Worm (Caenorhabditis elegans) whole organism, L1 larva: ENCODE results near the gene T08B6.1.

Experiments used
- C16A3.4 ChIP-seq: fragments of 150-350 bp; optimal IDR thresholded peaks from 2 replicates; lab custom pipeline; 2014; ENCODE audit warnings: missing biosample characterization, missing genetic modification characterization
- F16B12.6 ChIP-seq: fragments of 150-350 bp; optimal IDR thresholded peaks from 2 replicates; lab custom pipeline; 2014; ENCODE audit warnings: missing biosample characterization, missing genetic modification characterization
- Y116A8C.19 ChIP-seq: sonication (generic microtip); optimal IDR thresholded peaks from 2 replicates; lab custom pipeline; 2016; ENCODE audit warnings: missing compliant biosample characterization, missing genetic modification characterization, borderline replicate concordance
- alr-1 ChIP-seq: fragments of 200-800 bp; sonication (Bioruptor generic); optimal IDR thresholded peaks from 2 replicates; lab custom pipeline; 2018; ENCODE audit warnings: borderline replicate concordance, mild to moderate bottlenecking, missing genetic modification characterization, missing compliant biosample characterization
- ceh-82 ChIP-seq, 3 experiments: fragments of 150-350 bp in 1 of 3; sonication (generic microtip) in 2 of 3; optimal IDR thresholded peaks; 2 replicates each; lab custom pipeline; 2014 to 2017; ENCODE audit warnings: missing biosample characterization in 3 of 3, missing genetic modification characterization in 3 of 3
- ceh-88 ChIP-seq: fragments of 200-800 bp; sonication (Bioruptor generic); IDR thresholded peaks from 2 replicates; pipeline ENCODE4 v1.3.6; 2022; ENCODE audit warnings: missing genetic modification characterization, missing compliant biosample characterization
- dpl-1 ChIP-seq, 3 experiments: fragments of 150-350 bp in 2 of 3; sonication (generic microtip) in 1 of 3; optimal IDR thresholded peaks; 2 replicates each; lab custom pipeline; 2014 to 2017; ENCODE audit warnings: missing biosample characterization in 3 of 3, missing genetic modification characterization in 3 of 3, missing genetic modification reagents in 3 of 3
- efl-1 ChIP-seq, 4 experiments: fragments of 150-350 bp; optimal IDR thresholded peaks in 3 of 4; peaks in 1 of 4; 1 replicate in 1 of 4; 2 replicates in 3 of 4; lab custom pipeline; 2014; ENCODE audit warnings: missing biosample characterization in 2 of 4, missing genetic modification characterization in 2 of 4, missing genetic modification reagents in 2 of 4
- efl-3 ChIP-seq: fragments of 200-800 bp; sonication (Bioruptor generic); optimal IDR thresholded peaks from 2 replicates; lab custom pipeline; 2018; ENCODE audit warnings: mild to moderate bottlenecking, missing genetic modification characterization, missing compliant biosample characterization
- egl-27 ChIP-seq, 2 experiments: fragments of 150-350 bp in 1 of 2; sonication (generic microtip); optimal IDR thresholded peaks; 3 replicates each; lab custom pipeline; 2017 to 2018; ENCODE audit warnings: missing biosample characterization in 2 of 2, missing genetic modification characterization in 2 of 2, missing genetic modification reagents in 2 of 2
- elt-3 ChIP-seq, 6 experiments: fragments of 150-350 bp in 1 of 6; sonication (generic microtip); optimal IDR thresholded peaks; 2 replicates each; lab custom pipeline; 2017 to 2018; ENCODE audit warnings: missing biosample characterization in 6 of 6, missing genetic modification characterization in 6 of 6, inconsistent platforms in 1 of 6
- grh-1 ChIP-seq: fragments of 200-800 bp; sonication (Bioruptor generic); IDR thresholded peaks from 2 replicates; pipeline ENCODE4 v1.3.6; 2022; ENCODE audit warnings: missing genetic modification reagents, missing genetic modification characterization, missing compliant biosample characterization
- hlh-17 ChIP-seq: fragments of 200-800 bp; sonication (Bioruptor generic); optimal IDR thresholded peaks from 2 replicates; lab custom pipeline; 2018; ENCODE audit warnings: missing genetic modification characterization, mild to moderate bottlenecking, missing compliant biosample characterization, moderate library complexity, borderline replicate concordance
- hpl-2 ChIP-seq: fragments of 150-350 bp; optimal IDR thresholded peaks from 2 replicates; lab custom pipeline; 2014; ENCODE audit warnings: missing biosample characterization, missing genetic modification reagents, missing genetic modification characterization
- jun-1 ChIP-seq: fragments of 150-350 bp; optimal IDR thresholded peaks from 2 replicates; lab custom pipeline; 2014; ENCODE audit warnings: missing biosample characterization, missing genetic modification reagents, missing genetic modification characterization
- lin-13 ChIP-seq: fragments of 150-350 bp; optimal IDR thresholded peaks from 2 replicates; lab custom pipeline; 2014; ENCODE audit warnings: missing biosample characterization, missing genetic modification reagents, missing genetic modification characterization
- lin-14 ChIP-seq: fragments of 200-800 bp; sonication (Bioruptor generic); optimal IDR thresholded peaks from 2 replicates; lab custom pipeline; 2018; ENCODE audit warnings: mild to moderate bottlenecking, missing genetic modification characterization, moderate library complexity, missing compliant biosample characterization
- lin-35 ChIP-seq, 2 experiments: fragments of 150-350 bp; optimal IDR thresholded peaks; 2 replicates each; lab custom pipeline; 2014; ENCODE audit warnings: missing biosample characterization in 2 of 2, missing genetic modification characterization in 2 of 2, missing genetic modification reagents in 2 of 2
- lir-3 ChIP-seq: sonication (generic microtip); optimal IDR thresholded peaks from 2 replicates; lab custom pipeline; 2016; ENCODE audit warnings: mild to moderate bottlenecking, missing genetic modification characterization, moderate library complexity, missing compliant biosample characterization; ENCODE audit not compliant: poor library complexity
- lsy-2 ChIP-seq, 2 experiments: fragments of 150-350 bp; optimal IDR thresholded peaks; 2 replicates each; lab custom pipeline; 2014; ENCODE audit warnings: missing biosample characterization in 2 of 2, missing genetic modification characterization in 2 of 2
- mab-9 ChIP-seq: fragments of 200-800 bp; sonication (Bioruptor generic); IDR thresholded peaks from 2 replicates; pipeline ENCODE4 v1.3.6; 2022; ENCODE audit warnings: missing genetic modification reagents, missing genetic modification characterization, missing compliant biosample characterization
- mef-2 ChIP-seq: fragments of 150-350 bp; optimal IDR thresholded peaks from 2 replicates; lab custom pipeline; 2014; ENCODE audit warnings: missing biosample characterization, missing genetic modification characterization
- mep-1 ChIP-seq: fragments of 150-350 bp; optimal IDR thresholded peaks from 2 replicates; lab custom pipeline; 2014; ENCODE audit warnings: missing biosample characterization, missing genetic modification characterization
- nhr-11 ChIP-seq: fragments of 150-350 bp; optimal IDR thresholded peaks from 2 replicates; lab custom pipeline; 2014; ENCODE audit warnings: missing biosample characterization, missing genetic modification characterization
- nhr-237 ChIP-seq: fragments of 150-350 bp; optimal IDR thresholded peaks from 2 replicates; lab custom pipeline; 2014; ENCODE audit warnings: missing biosample characterization, missing genetic modification characterization
- nhr-28 ChIP-seq: fragments of 150-350 bp; optimal IDR thresholded peaks from 2 replicates; lab custom pipeline; 2014; ENCODE audit warnings: missing biosample characterization, missing genetic modification characterization
- nhr-47 ChIP-seq: sonication (generic microtip); optimal IDR thresholded peaks from 2 replicates; lab custom pipeline; 2016; ENCODE audit warnings: mild to moderate bottlenecking, missing genetic modification characterization, moderate library complexity, missing compliant biosample characterization
- nhr-71 ChIP-seq: sonication (generic microtip); optimal IDR thresholded peaks from 2 replicates; lab custom pipeline; 2016; ENCODE audit warnings: mild to moderate bottlenecking, missing genetic modification characterization, moderate library complexity, missing compliant biosample characterization
- nhr-77 ChIP-seq: fragments of 150-350 bp; optimal IDR thresholded peaks from 2 replicates; lab custom pipeline; 2014; ENCODE audit warnings: missing biosample characterization, missing genetic modification characterization
- pax-3 ChIP-seq: fragments of 200-800 bp; sonication (Bioruptor generic); optimal IDR thresholded peaks from 2 replicates; lab custom pipeline; 2018; ENCODE audit warnings: mild to moderate bottlenecking, missing genetic modification characterization, moderate library complexity, missing compliant biosample characterization
- snpc-4 ChIP-seq: fragments of 150-350 bp; optimal IDR thresholded peaks from 2 replicates; lab custom pipeline; 2014; ENCODE audit warnings: missing biosample characterization, missing genetic modification characterization
- snu-23 ChIP-seq: sonication (generic microtip); optimal IDR thresholded peaks from 2 replicates; lab custom pipeline; 2016; ENCODE audit warnings: missing genetic modification characterization, missing compliant biosample characterization
- sup-37 ChIP-seq: fragments of 200-800 bp; sonication (Bioruptor generic); optimal IDR thresholded peaks from 2 replicates; lab custom pipeline; 2018; ENCODE audit warnings: mild to moderate bottlenecking, missing genetic modification characterization, missing compliant biosample characterization
- tbx-2 ChIP-seq: sonication (generic microtip); optimal IDR thresholded peaks from 2 replicates; lab custom pipeline; 2016; ENCODE audit warnings: missing genetic modification characterization, missing compliant biosample characterization
- tlp-1 ChIP-seq: fragments of 150-350 bp; optimal IDR thresholded peaks from 2 replicates; lab custom pipeline; 2014; ENCODE audit warnings: missing biosample characterization, missing genetic modification characterization
- unc-30 ChIP-seq: sonication (generic microtip); optimal IDR thresholded peaks from 2 replicates; lab custom pipeline; 2017; ENCODE audit warnings: missing biosample characterization, missing genetic modification characterization
- unc-86 ChIP-seq: sonication (generic microtip); optimal IDR thresholded peaks from 2 replicates; lab custom pipeline; 2016; ENCODE audit warnings: missing genetic modification characterization, missing compliant biosample characterization
- unc-98 ChIP-seq: fragments of 200-800 bp; sonication (Bioruptor generic); IDR thresholded peaks from 2 replicates; pipeline ENCODE4 v1.3.6; 2022; ENCODE audit warnings: missing genetic modification characterization, missing compliant biosample characterization
- vab-15 ChIP-seq: sonication (generic microtip); optimal IDR thresholded peaks from 2 replicates; lab custom pipeline; 2017; ENCODE audit warnings: missing genotype, mild to moderate bottlenecking, missing genetic modification characterization, missing compliant biosample characterization
- xbp-1 ChIP-seq: sonication (generic microtip); optimal IDR thresholded peaks from 2 replicates; lab custom pipeline; 2016; ENCODE audit warnings: missing genetic modification characterization, missing compliant biosample characterization
- zip-4 ChIP-seq: fragments of 200-800 bp; sonication (Bioruptor generic); optimal IDR thresholded peaks from 2 replicates; lab custom pipeline; 2018; ENCODE audit warnings: mild to moderate bottlenecking, missing genetic modification characterization, moderate library complexity, missing compliant biosample characterization
- ztf-4 ChIP-seq: fragments of 150-350 bp; optimal IDR thresholded peaks from 2 replicates; lab custom pipeline; 2014; ENCODE audit warnings: missing biosample characterization, missing genetic modification characterization

T08B6.1 gene

ce11 chrIV:4890543-4890942 is 3.4 kb upstream of the T08B6.1 start, which contains the start of gene T08B6.9:
TSS of gene T08B6.9 (plus strand) at chrIV:4890843.
- TF ChIP-seq egl-27 (tag; optimal IDR thresholded peaks at IDR 0.05; lab: Kevin White, UChicago) (no peak), lir-3 (tag; lab: Kevin White, UChicago) (no peak), mab-9 (GFP tag; lab: Robert Waterston, UW) (no peak), nhr-11 (tag; lab: Kevin White, UChicago) (no peak), F16B12.6 (no peak), tbx-2 (tag; lab: Kevin White, UChicago) (no peak), hpl-2 (no peak), sup-37 (GFP tag; lab: Kevin White, UChicago) (no peak), grh-1 (GFP tag; lab: Robert Waterston, UW) (no peak), tlp-1 (tag; lab: Kevin White, UChicago) (no peak), zip-4 (no peak), snu-23 (GFP tag; lab: Kevin White, UChicago) (no peak), dpl-1 (GFP tag; optimal IDR thresholded peaks at IDR 0.05; lab: Kevin White, UChicago) (no peak), C16A3.4 (tag; lab: Kevin White, UChicago) (no peak), nhr-71 (tag; lab: Kevin White, UChicago) (no peak), efl-3 (GFP tag; lab: Kevin White, UChicago) (no peak), lin-13 (no peak), efl-1 (optimal IDR thresholded peaks at IDR 0.05; lab: Kevin White, UChicago) (no peak), efl-1 (GFP tag; optimal IDR thresholded peaks at IDR 0.05 in 1 of 2; lab: Kevin White, UChicago) (no peak), Y116A8C.19 (no peak), nhr-28 (tag; lab: Kevin White, UChicago) (no peak)

- TF ChIP-seq hlh-17 (GFP tag; lab: Kevin White, UChicago) (no peak), ceh-88 (GFP tag; lab: Robert Waterston, UW) (no peak), nhr-77 (tag; lab: Kevin White, UChicago) (no peak), xbp-1 (tag; lab: Kevin White, UChicago) (no peak)
These were observed 2.5 kb upstream of the T08B6.1 start, which contains the start of gene sgnh-1 for ce11 chrIV:4889613-4890012. TSS of gene sgnh-1 (plus strand) at chrIV:4889913.

ce11 chrIV:4885435-4885834 is 1.7 kb downstream of the T08B6.1 start:
- TF ChIP-seq snpc-4 (tag; lab: Kevin White, UChicago) (peak; percentile 53), nhr-237 (tag; lab: Kevin White, UChicago) (no peak)

- TF ChIP-seq vab-15 (tag; lab: Kevin White, UChicago) = no peak
- TF ChIP-seq efl-1 (optimal IDR thresholded peaks at IDR 0.05; lab: Kevin White, UChicago) = no peak
- TF ChIP-seq efl-1 (GFP tag; optimal IDR thresholded peaks at IDR 0.05 in 1 of 2; lab: Kevin White, UChicago) = peak in 1 of 2 experiments; percentile 85
These were observed 3.2 kb downstream of the T08B6.1 start, which contains the start of gene str-166 for ce11 chrIV:4883984-4884383. TSS of gene str-166 (plus strand) at chrIV:4884284.

- TF ChIP-seq tbx-2 (tag; lab: Kevin White, UChicago) (peak; percentile 51), pax-3 (tag; lab: Kevin White, UChicago) (no peak), mep-1 (tag; lab: Kevin White, UChicago) (peak; percentile 52), unc-86 (tag; lab: Kevin White, UChicago) (peak; percentile 36), snu-23 (GFP tag; lab: Kevin White, UChicago) (peak; percentile 78), lsy-2 (tag; optimal IDR thresholded peaks at IDR 0.05; lab: Kevin White, UChicago) (peak in 1 of 2 experiments; percentile 61), lin-14 (GFP tag; lab: Kevin White, UChicago) (peak; percentile 93), jun-1 (tag; lab: Kevin White, UChicago) (no peak), nhr-47 (peak; percentile 78), unc-30 (no peak), mef-2 (tag; lab: Kevin White, UChicago) (no peak), ceh-82 (tag; optimal IDR thresholded peaks at IDR 0.05; lab: Kevin White, UChicago) (peak; percentile 24 to 53 (median 53)), alr-1 (no peak), ceh-88 (GFP tag; lab: Robert Waterston, UW) (peak; percentile 39; the same call in 1 of the 2 replicates), ztf-4 (no peak), lin-35 (GFP tag; optimal IDR thresholded peaks at IDR 0.05; lab: Kevin White, UChicago) (peak; percentile 35 to 37), dpl-1 (GFP tag; optimal IDR thresholded peaks at IDR 0.05; lab: Kevin White, UChicago) (peak in 1 of 3 experiments; percentile 8), zip-4 (peak; percentile 52), snpc-4 (tag; lab: Kevin White, UChicago) (peak; percentile 98), unc-98 (GFP tag; lab: Robert Waterston, UW) (no peak), F16B12.6 (no peak), elt-3 (tag; optimal IDR thresholded peaks at IDR 0.05; lab: Kevin White, UChicago) (peak in 3 of 6 experiments; percentile 20 to 62 (median 29)), efl-1 (optimal IDR thresholded peaks at IDR 0.05; lab: Kevin White, UChicago) (peak; percentile 33 to 61), efl-1 (GFP tag; optimal IDR thresholded peaks at IDR 0.05 in 1 of 2; lab: Kevin White, UChicago) (peak; percentile 16 to 93), nhr-237 (tag; lab: Kevin White, UChicago) (peak; percentile 5)
These were observed 6.5 kb downstream of the T08B6.1 start for ce11 chrIV:4880634-4881033.
